Worm (Caenorhabditis elegans) whole organism, early embryonic: ENCODE results near the gene nsun-1.

Experiments
- B0310.2 ChIP-seq: sonication (generic microtip); optimal IDR thresholded peaks from 2 replicates; lab custom pipeline; 2016; ENCODE audit warnings: mild to moderate bottlenecking, missing genetic modification characterization, missing compliant biosample characterization
- F13C5.2 ChIP-seq: sonication (generic microtip); optimal IDR thresholded peaks from 2 replicates; lab custom pipeline; 2017; ENCODE audit warnings: mild to moderate bottlenecking, missing genetic modification characterization, inconsistent platforms, missing compliant biosample characterization
- aly-1 ChIP-seq: sonication (generic microtip); optimal IDR thresholded peaks from 2 replicates; lab custom pipeline; 2016; ENCODE audit warnings: missing genetic modification characterization, missing compliant biosample characterization
- ama-1 ChIP-seq: fragments of 150-350 bp; optimal IDR thresholded peaks from 2 replicates; lab custom pipeline; 2014
- ceh-13 ChIP-seq: fragments of 200-800 bp; sonication (Bioruptor generic); optimal IDR thresholded peaks from 2 replicates; lab custom pipeline; 2018; ENCODE audit warnings: mild to moderate bottlenecking, missing genetic modification characterization, missing compliant biosample characterization
- ceh-36 ChIP-seq: sonication (generic microtip); optimal IDR thresholded peaks from 2 replicates; lab custom pipeline; 2016; ENCODE audit warnings: missing genetic modification characterization, inconsistent platforms, missing compliant biosample characterization
- ets-7 ChIP-seq: sonication (generic microtip); optimal IDR thresholded peaks from 2 replicates; lab custom pipeline; 2016; ENCODE audit warnings: missing genotype, missing genetic modification characterization, missing compliant biosample characterization
- flt-1 ChIP-seq: fragments of 200-800 bp; sonication (Bioruptor generic); IDR thresholded peaks from 2 replicates; pipeline ENCODE4 v1.3.6; 2022; ENCODE audit warnings: missing genetic modification characterization, missing compliant biosample characterization
- hmg-4 ChIP-seq: fragments of 200-800 bp; sonication (Bioruptor generic); optimal IDR thresholded peaks from 2 replicates; lab custom pipeline; 2018; ENCODE audit warnings: mild to moderate bottlenecking, missing genetic modification characterization, missing compliant biosample characterization
- hnd-1 ChIP-seq: sonication (generic microtip); optimal IDR thresholded peaks from 2 replicates; lab custom pipeline; 2016; ENCODE audit warnings: missing genetic modification characterization, missing compliant biosample characterization
- pes-1 ChIP-seq: fragments of 200-800 bp; sonication (Bioruptor generic); IDR thresholded peaks from 2 replicates; pipeline ENCODE4 v1.3.6; 2022; ENCODE audit warnings: missing genetic modification reagents, missing genetic modification characterization, missing compliant biosample characterization
- scrt-1 ChIP-seq: fragments of 200-800 bp; sonication (Bioruptor generic); IDR thresholded peaks from 2 replicates; pipeline ENCODE4 v1.3.6; 2022; ENCODE audit warnings: missing genetic modification characterization, missing compliant biosample characterization
- tbx-11 ChIP-seq: fragments of 200-800 bp; sonication (Bioruptor generic); IDR thresholded peaks from 2 replicates; pipeline ENCODE4 v1.3.6; 2022; ENCODE audit warnings: missing genetic modification characterization, missing compliant biosample characterization
- tra-4 ChIP-seq: sonication (generic microtip); optimal IDR thresholded peaks from 2 replicates; lab custom pipeline; 2017; ENCODE audit warnings: missing genetic modification characterization, missing compliant biosample characterization

DNA sequence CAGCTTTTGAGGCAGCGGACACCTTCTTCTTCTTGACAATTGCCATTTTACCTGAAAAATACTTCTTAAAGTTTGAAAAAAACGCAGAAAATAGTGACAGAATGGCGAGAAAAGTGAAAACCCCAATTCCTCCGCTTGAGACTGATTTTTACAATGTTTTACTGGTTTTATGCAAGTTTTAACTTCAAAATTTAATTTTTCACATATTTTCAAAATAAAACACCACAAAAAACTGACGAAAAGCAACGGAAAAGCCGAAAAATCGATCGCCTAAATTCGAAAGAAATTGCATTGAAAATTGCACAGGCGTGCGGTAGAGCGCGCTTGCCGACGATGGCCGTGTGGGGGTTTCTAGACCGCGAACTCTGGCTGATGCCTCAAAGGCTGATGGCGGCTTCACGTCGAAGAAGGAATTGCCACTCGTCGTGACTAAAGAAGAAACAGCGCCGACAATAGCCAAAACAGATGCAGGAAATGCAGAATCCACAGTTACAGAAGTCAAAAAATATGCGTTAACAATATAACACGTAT, at the start of gene nsun-1:
- TF ChIP-seq ama-1 (no peak), flt-1 (GFP tag; lab: Robert Waterston, UW) (0 out of 2 replicates have a peak, but pooled peaks have one; percentile 5), ceh-36 (tag; lab: Kevin White, UChicago) (no peak), tra-4 (tag; lab: Kevin White, UChicago) (no peak), hmg-4 (GFP tag; lab: Kevin White, UChicago) (peak; percentile 55), aly-1 (no peak), ceh-13 (GFP tag; lab: Kevin White, UChicago) (no peak), ets-7 (peak; percentile 38), hnd-1 (tag; lab: Kevin White, UChicago) (no peak), B0310.2 (tag; lab: Kevin White, UChicago) (no peak), F13C5.2 (tag; lab: Kevin White, UChicago) (peak; percentile 27), pes-1 (GFP tag; lab: Robert Waterston, UW) (0 out of 2 replicates have a peak, but pooled peaks have one; percentile 40), scrt-1 (GFP tag; lab: Robert Waterston, UW) (no peak), tbx-11 (GFP tag; lab: Robert Waterston, UW) (no peak)
